Fruit fly (Drosophila melanogaster) whole organism, embryonic: ENCODE data around the gene galla-2.

Experiments used
- CG10267 ChIP-seq: fragments of 200-800 bp; sonication (Bioruptor generic); optimal IDR thresholded peaks from 2 replicates; lab custom pipeline; 2018; ENCODE audit warnings: missing biosample characterization, mild to moderate bottlenecking, missing genetic modification characterization, moderate library complexity
- CG10321 ChIP-seq: fragments of 200-800 bp; sonication (Bioruptor generic); IDR thresholded peaks from 2 replicates; pipeline ENCODE4 v1.3.6; 2022; ENCODE audit warnings: missing biosample characterization, missing genetic modification characterization
- CG12659 ChIP-seq: fragments of 200-800 bp; sonication (Bioruptor generic); optimal IDR thresholded peaks from 3 replicates; lab custom pipeline; 2017; ENCODE audit warnings: mild to moderate bottlenecking, missing biosample characterization, missing genetic modification reagents, missing genetic modification characterization
- CG12744 ChIP-seq: fragments of 200-800 bp; sonication (Bioruptor generic); optimal IDR thresholded peaks from 2 replicates; lab custom pipeline; 2016; ENCODE audit warnings: missing biosample characterization, missing genetic modification characterization
- CG12769 ChIP-seq: fragments of 200-800 bp; sonication (Bioruptor generic); optimal IDR thresholded peaks from 2 replicates; lab custom pipeline; 2019; ENCODE audit warnings: missing biosample characterization, mild to moderate bottlenecking, missing genetic modification characterization, moderate library complexity
- CG15479 ChIP-seq: fragments of 200-800 bp; sonication (Bioruptor generic); optimal IDR thresholded peaks from 3 replicates; lab custom pipeline; 2019; ENCODE audit warnings: missing biosample characterization, mild to moderate bottlenecking, missing genetic modification characterization, moderate library complexity
- CG16779 ChIP-seq: fragments of 200-800 bp; sonication (Bioruptor generic); IDR thresholded peaks from 2 replicates; pipeline ENCODE4 v1.3.6; 2022; ENCODE audit warnings: missing biosample characterization, missing genetic modification characterization
- CG17186 ChIP-seq: fragments of 200-800 bp; sonication (Bioruptor generic); optimal IDR thresholded peaks from 3 replicates; lab custom pipeline; 2017; ENCODE audit warnings: missing biosample characterization, missing genetic modification reagents, missing genetic modification characterization
- CG17359 ChIP-seq: fragments of 200-800 bp; sonication (Bioruptor generic); optimal IDR thresholded peaks from 3 replicates; lab custom pipeline; 2018; ENCODE audit warnings: missing biosample characterization, mild to moderate bottlenecking, missing genetic modification characterization, moderate library complexity
- CG1832 ChIP-seq: fragments of 200-800 bp; sonication (Bioruptor generic); optimal IDR thresholded peaks from 2 replicates; lab custom pipeline; 2017; ENCODE audit warnings: missing biosample characterization, mild to moderate bottlenecking, missing genetic modification characterization, inconsistent platforms
- CG30431 ChIP-seq: fragments of 200-800 bp; sonication (Bioruptor generic); optimal IDR thresholded peaks from 2 replicates; lab custom pipeline; 2017; ENCODE audit warnings: missing biosample characterization, missing genetic modification characterization
- CG3163 ChIP-seq: fragments of 200-800 bp; sonication (Bioruptor generic); optimal IDR thresholded peaks from 3 replicates; lab custom pipeline; 2016; ENCODE audit warnings: missing biosample characterization, missing genetic modification characterization
- CG3838 ChIP-seq: fragments of 200-800 bp; sonication (Bioruptor generic); optimal IDR thresholded peaks from 3 replicates; lab custom pipeline; 2016; ENCODE audit warnings: missing biosample characterization, missing genetic modification characterization
- CG4360 ChIP-seq: fragments of 200-800 bp; sonication (Bioruptor generic); IDR thresholded peaks from 2 replicates; pipeline ENCODE4 v1.3.6; 2022; ENCODE audit warnings: missing biosample characterization, missing genetic modification characterization
- CG6254 ChIP-seq: fragments of 200-800 bp; sonication (Bioruptor generic); optimal IDR thresholded peaks from 3 replicates; lab custom pipeline; 2017; ENCODE audit warnings: mild to moderate bottlenecking, missing biosample characterization, missing genetic modification reagents, missing genetic modification characterization
- CG7556 ChIP-seq: fragments of 200-800 bp; sonication (Bioruptor generic); optimal IDR thresholded peaks from 2 replicates; lab custom pipeline; 2017; ENCODE audit warnings: missing biosample characterization, mild to moderate bottlenecking, missing genetic modification characterization
- CG7839 ChIP-seq: fragments of 200-800 bp; sonication (Bioruptor generic); optimal IDR thresholded peaks from 3 replicates; lab custom pipeline; 2018; ENCODE audit warnings: missing biosample characterization, mild to moderate bottlenecking, missing genetic modification characterization, moderate library complexity
- CG7987 ChIP-seq: fragments of 200-800 bp; sonication (Bioruptor generic); optimal IDR thresholded peaks from 2 replicates; lab custom pipeline; 2018; ENCODE audit warnings: missing biosample characterization, mild to moderate bottlenecking, missing genetic modification characterization, moderate library complexity
- CG9437 ChIP-seq: fragments of 200-800 bp; sonication (Bioruptor generic); optimal IDR thresholded peaks from 2 replicates; lab custom pipeline; 2018; ENCODE audit warnings: missing biosample characterization, mild to moderate bottlenecking, missing genetic modification characterization
- D19A ChIP-seq: fragments of 200-800 bp; optimal IDR thresholded peaks from 3 replicates; lab custom pipeline; 2019; ENCODE audit warnings: missing biosample characterization, mild to moderate bottlenecking, missing genetic modification characterization, moderate library complexity
- Drgx ChIP-seq: fragments of 200-800 bp; sonication (Bioruptor generic); IDR thresholded peaks from 2 replicates; pipeline ENCODE4 v1.3.6; 2022; ENCODE audit warnings: missing biosample characterization, missing genetic modification characterization
- E2f2 ChIP-seq: fragments of 200-800 bp; sonication (Bioruptor generic); IDR thresholded peaks from 2 replicates; pipeline ENCODE4 v1.3.6; 2022; ENCODE audit warnings: missing biosample characterization, missing genetic modification characterization
- Ets65A ChIP-seq: fragments of 200-800 bp; sonication (Bioruptor generic); peaks from one replicate; lab custom pipeline; 2016; ENCODE audit warnings: missing biosample characterization, missing genetic modification characterization
- HLHmδ ChIP-seq: fragments of 200-800 bp; sonication (Bioruptor generic); optimal IDR thresholded peaks from 2 replicates; lab custom pipeline; 2018; ENCODE audit warnings: missing biosample characterization, mild to moderate bottlenecking, missing genetic modification characterization, moderate library complexity
- Hr39 ChIP-seq: fragments of >200 bp; optimal IDR thresholded peaks from 2 replicates; lab custom pipeline; 2017
- abd-A ChIP-seq: fragments of 200-800 bp; sonication (Bioruptor generic); optimal IDR thresholded peaks from 3 replicates; lab custom pipeline; 2019; ENCODE audit warnings: missing biosample characterization, mild to moderate bottlenecking, missing genetic modification characterization, moderate library complexity
- amos ChIP-seq: fragments of 200-800 bp; sonication (Bioruptor generic); IDR thresholded peaks from 2 replicates; pipeline ENCODE4 v1.3.6; 2022; ENCODE audit warnings: missing biosample characterization, missing genetic modification characterization; ENCODE audit not compliant: partially characterized antibody
- ato ChIP-seq: fragments of 200-800 bp; sonication (Bioruptor generic); IDR thresholded peaks from 2 replicates; pipeline ENCODE4 v1.3.6; 2022; ENCODE audit warnings: missing biosample characterization, missing genetic modification characterization; ENCODE audit not compliant: partially characterized antibody
- crol ChIP-seq: fragments of 200-800 bp; sonication (Bioruptor generic); IDR thresholded peaks from 2 replicates; pipeline ENCODE4 v1.3.6; 2022; ENCODE audit warnings: missing biosample characterization, missing genetic modification characterization
- dysf ChIP-seq: fragments of 200-800 bp; sonication (Bioruptor generic); IDR thresholded peaks from 3 replicates; pipeline ENCODE4 v1.3.6; 2022; ENCODE audit warnings: missing biosample characterization, missing genetic modification characterization
- lmd ChIP-seq: fragments of 200-800 bp; sonication (Bioruptor generic); IDR thresholded peaks from 2 replicates; pipeline ENCODE4 v1.3.6; 2022; ENCODE audit warnings: missing biosample characterization, missing genetic modification characterization
- mld ChIP-seq: fragments of 200-800 bp; sonication (Bioruptor generic); IDR thresholded peaks from 3 replicates; pipeline ENCODE4 v1.3.6; 2022; ENCODE audit warnings: missing biosample characterization, missing genetic modification characterization; ENCODE audit not compliant: partially characterized antibody
- nau ChIP-seq: fragments of 200-800 bp; sonication (Bioruptor generic); optimal IDR thresholded peaks from 3 replicates; lab custom pipeline; 2017; ENCODE audit warnings: missing biosample characterization, mild to moderate bottlenecking, missing genetic modification characterization, missing genetic modification reagents
- nerfin-1 ChIP-seq: fragments of 200-800 bp; sonication (Bioruptor generic); optimal IDR thresholded peaks from 3 replicates; lab custom pipeline; 2019; ENCODE audit warnings: missing biosample characterization, mild to moderate bottlenecking, missing genetic modification characterization, moderate library complexity
- nom ChIP-seq: fragments of 200-800 bp; sonication (Bioruptor generic); optimal IDR thresholded peaks from 2 replicates; lab custom pipeline; 2017; ENCODE audit warnings: missing biosample characterization, missing genetic modification characterization, mild to moderate bottlenecking, moderate library complexity, missing genetic modification reagents
- oc ChIP-seq: fragments of 200-800 bp; sonication (Bioruptor generic); optimal IDR thresholded peaks from 2 replicates; lab custom pipeline; 2018; ENCODE audit warnings: missing biosample characterization, mild to moderate bottlenecking, missing genetic modification characterization, moderate library complexity
- row ChIP-seq: fragments of 200-800 bp; sonication (Bioruptor generic); IDR thresholded peaks from 3 replicates; pipeline ENCODE4 v1.3.6; 2022; ENCODE audit warnings: missing biosample characterization, missing genetic modification characterization
- sens ChIP-seq: fragments of 200-800 bp; sonication (Bioruptor generic); peaks from one replicate; lab custom pipeline; 2016; ENCODE audit warnings: missing biosample characterization, missing genetic modification characterization
- sens-2 ChIP-seq: fragments of 200-800 bp; sonication (Bioruptor generic); IDR thresholded peaks from 2 replicates; pipeline ENCODE4 v1.3.6; 2022; ENCODE audit warnings: missing biosample characterization, missing genetic modification characterization
- seq ChIP-seq: fragments of 200-800 bp; sonication (Bioruptor generic); IDR thresholded peaks from 2 replicates; pipeline ENCODE4 v1.3.6; 2022; ENCODE audit warnings: missing biosample characterization, missing genetic modification characterization
- slbo ChIP-seq: fragments of 200-800 bp; sonication (Bioruptor generic); IDR thresholded peaks from 2 replicates; pipeline ENCODE4 v1.3.6; 2022; ENCODE audit warnings: missing biosample characterization, missing genetic modification characterization
- tna ChIP-seq: fragments of 200-800 bp; sonication (Bioruptor generic); IDR thresholded peaks from 2 replicates; pipeline ENCODE4 v1.3.6; 2022; ENCODE audit warnings: missing biosample characterization, missing genetic modification characterization; ENCODE audit not compliant: partially characterized antibody
- vvl ChIP-seq: fragments of 200-800 bp; sonication (Bioruptor generic); IDR thresholded peaks from 2 replicates; pipeline ENCODE4 v1.3.6; 2022; ENCODE audit warnings: missing biosample characterization, missing genetic modification characterization
- wek ChIP-seq: fragments of 200-800 bp; sonication (Bioruptor generic); optimal IDR thresholded peaks from 3 replicates; lab custom pipeline; 2018; ENCODE audit warnings: missing biosample characterization, mild to moderate bottlenecking, missing genetic modification characterization, moderate library complexity
- yki ChIP-seq: fragments of >200 bp; optimal IDR thresholded peaks from 3 replicates; lab custom pipeline; 2018
- zf30C ChIP-seq: fragments of 200-800 bp; sonication (Bioruptor generic); optimal IDR thresholded peaks from 3 replicates; lab custom pipeline; 2018; ENCODE audit warnings: missing biosample characterization, mild to moderate bottlenecking, missing genetic modification characterization

galla-2 gene

dm6 chr3L:10853131-10853471, 29.6 kb upstream of the galla-2 start (continued):
- peak; percentile 3; the same call in 1 of the 2 replicates for TF ChIP-seq sens-2
- TF ChIP-seq CG12769 (tag; lab: Kevin White, UChicago), result peak; percentile 7
- TF ChIP-seq CG3163 (GFP tag; lab: Kevin White, UChicago), result no peak
- peak; percentile 35; the same call in 1 of the 3 replicates for TF ChIP-seq row (GFP tag; lab: Robert Waterston, UW)
- TF ChIP-seq oc (tag; lab: Kevin White, UChicago), result no peak
- peak; percentile 1; the same call in 1 of the 3 replicates for TF ChIP-seq dysf (GFP tag; lab: Robert Waterston, UW)

- TF ChIP-seq mld (GFP tag; lab: Robert Waterston, UW) (no peak), D19A (tag; lab: Kevin White, UChicago) (peak; percentile 53)
Observed at dm6 chr3L:10853618-10854017, 29.1 kb upstream of the galla-2 start.

dm6 chr3L:10854026-10854425, 28.7 kb upstream of the galla-2 start:
- TF ChIP-seq Drgx (GFP tag; lab: Robert Waterston, UW), result peak; percentile 65
- peak; percentile 87 for TF ChIP-seq CG4360 (GFP tag; lab: Robert Waterston, UW)
- 0 out of 2 replicates have a peak, but pooled peaks have one; percentile 16 for TF ChIP-seq ato
- 0 out of 2 replicates have a peak, but pooled peaks have one; percentile 6 for TF ChIP-seq slbo
- TF ChIP-seq amos (GFP tag; lab: Robert Waterston, UW), result 0 out of 2 replicates have a peak, but pooled peaks have one; percentile 25
- 0 out of 2 replicates have a peak, but pooled peaks have one; percentile 11 for TF ChIP-seq lmd
- TF ChIP-seq dysf (GFP tag; lab: Robert Waterston, UW), result 0 out of 3 replicates have a peak, but pooled peaks have one; percentile 16
- TF ChIP-seq CG12659 (GFP tag; lab: Kevin White, UChicago), result no peak
- no peak for TF ChIP-seq CG10321
- peak; percentile 47 for TF ChIP-seq abd-A (tag; lab: Kevin White, UChicago)
- 0 out of 2 replicates have a peak, but pooled peaks have one; percentile 17 for TF ChIP-seq vvl (GFP tag; lab: Robert Waterston, UW)
- no peak for TF ChIP-seq CG7839
- TF ChIP-seq CG7987 (GFP tag; lab: Kevin White, UChicago), result no peak
- peak; percentile 33 for TF ChIP-seq sens (GFP tag; lab: Kevin White, UChicago)
- TF ChIP-seq seq (GFP tag; lab: Robert Waterston, UW), result no peak
- peak; percentile 53 for TF ChIP-seq CG1832 (GFP tag; lab: Kevin White, UChicago)
- peak; percentile 58 for TF ChIP-seq Hr39 (lab: Kevin White, UChicago)
- TF ChIP-seq zf30C (GFP tag; lab: Kevin White, UChicago), result no peak
- peak; percentile 14; the same call in 1 of the 2 replicates for TF ChIP-seq tna (GFP tag; lab: Robert Waterston, UW)
- TF ChIP-seq yki, result no peak
- TF ChIP-seq HLHmδ, result no peak
- TF ChIP-seq CG15479 (GFP tag; lab: Kevin White, UChicago), result peak; percentile 7
- TF ChIP-seq crol (GFP tag; lab: Robert Waterston, UW), result peak; percentile 90

dm6 chr3L:10854801-10855418, 27.8 kb upstream of the galla-2 start:
- TF ChIP-seq CG3838 (GFP tag; lab: Kevin White, UChicago) (no peak), Drgx (GFP tag; lab: Robert Waterston, UW) (peak; percentile 65), CG30431 (GFP tag; lab: Kevin White, UChicago) (no peak), CG16779 (GFP tag; lab: Robert Waterston, UW) (no peak), nom (GFP tag; lab: Kevin White, UChicago) (peak; percentile 35), E2f2 (no peak), nau (GFP tag; lab: Kevin White, UChicago) (no peak), nerfin-1 (tag; lab: Kevin White, UChicago) (peak; percentile 70), CG7556 (GFP tag; lab: Kevin White, UChicago) (peak; percentile 16), CG9437 (GFP tag; lab: Kevin White, UChicago) (no peak), CG12744 (GFP tag; lab: Kevin White, UChicago) (no peak), Ets65A (GFP tag; lab: Kevin White, UChicago) (peak; percentile 88), CG17359 (no peak), CG17186 (GFP tag; lab: Kevin White, UChicago) (no peak), CG6254 (GFP tag; lab: Kevin White, UChicago) (peak; percentile 91), wek (no peak), CG10267 (no peak)
